Fruit fly (Drosophila melanogaster) whole organism, pupa: ENCODE measurements around the gene CG17928.
A peak's percentile ranks its signal among the peaks of the same experiment; 100 is the strongest.

Experiments used
- CG10348 ChIP-seq: fragments of 200-800 bp; sonication (Bioruptor generic); IDR thresholded peaks from 2 replicates; pipeline ENCODE4 v1.3.6; 2022; ENCODE audit warnings: missing biosample characterization, missing genetic modification characterization
- CG12605 ChIP-seq: fragments of 200-800 bp; sonication (Bioruptor generic); IDR thresholded peaks from 2 replicates; pipeline ENCODE4 v1.3.6; 2022; ENCODE audit warnings: missing biosample characterization, missing genetic modification characterization
- CG13204 ChIP-seq: fragments of 200-800 bp; sonication (Bioruptor generic); optimal IDR thresholded peaks from 2 replicates; lab custom pipeline; 2018; ENCODE audit warnings: missing biosample characterization, mild to moderate bottlenecking, missing genetic modification characterization, moderate library complexity
- CG14655 ChIP-seq: fragments of 200-800 bp; sonication (Bioruptor generic); optimal IDR thresholded peaks from 3 replicates; lab custom pipeline; 2017; ENCODE audit warnings: mild to moderate bottlenecking, missing biosample characterization, missing genetic modification reagents, missing genetic modification characterization
- CG15710 ChIP-seq: fragments of 200-800 bp; sonication (Bioruptor generic); optimal IDR thresholded peaks from 2 replicates; lab custom pipeline; 2018; ENCODE audit warnings: missing biosample characterization, mild to moderate bottlenecking, missing genetic modification characterization, moderate library complexity
- CG17806 ChIP-seq: fragments of 200-800 bp; sonication (Bioruptor generic); optimal IDR thresholded peaks from 2 replicates; lab custom pipeline; 2018; ENCODE audit warnings: missing biosample characterization, mild to moderate bottlenecking, missing genetic modification characterization, moderate library complexity
- CG32121 ChIP-seq: fragments of 200-800 bp; sonication (Bioruptor generic); IDR thresholded peaks from 2 replicates; pipeline ENCODE4 v1.3.6; 2022; ENCODE audit warnings: missing biosample characterization, missing genetic modification characterization
- CG34367 ChIP-seq: fragments of 200-800 bp; sonication (Bioruptor generic); optimal IDR thresholded peaks from 2 replicates; lab custom pipeline; 2018; ENCODE audit warnings: missing biosample characterization, mild to moderate bottlenecking, missing genetic modification characterization
- CG4496 ChIP-seq: fragments of 200-800 bp; sonication (Bioruptor generic); IDR thresholded peaks from 3 replicates; pipeline ENCODE4 v1.3.6; 2022; ENCODE audit warnings: missing biosample characterization, missing genetic modification characterization
- CG8159 ChIP-seq: fragments of 200-800 bp; sonication (Bioruptor generic); optimal IDR thresholded peaks from 3 replicates; lab custom pipeline; 2018; ENCODE audit warnings: missing biosample characterization, mild to moderate bottlenecking, missing genetic modification characterization, moderate library complexity
- CG8301 ChIP-seq: fragments of 200-800 bp; sonication (Bioruptor generic); optimal IDR thresholded peaks from 2 replicates; lab custom pipeline; 2018; ENCODE audit warnings: missing biosample characterization, mild to moderate bottlenecking, missing genetic modification characterization
- CG9948 ChIP-seq: fragments of 200-800 bp; sonication (Bioruptor generic); optimal IDR thresholded peaks from 2 replicates; lab custom pipeline; 2018; ENCODE audit warnings: missing biosample characterization, mild to moderate bottlenecking, missing genetic modification characterization, moderate library complexity
- D1 ChIP-seq: fragments of 200-800 bp; sonication (Bioruptor generic); optimal IDR thresholded peaks from 2 replicates; lab custom pipeline; 2018; ENCODE audit warnings: missing biosample characterization, mild to moderate bottlenecking, missing genetic modification characterization, moderate library complexity
- EcR ChIP-seq: fragments of 200-800 bp; sonication (Bioruptor generic); optimal IDR thresholded peaks from 3 replicates; lab custom pipeline; 2019; ENCODE audit warnings: missing biosample characterization, missing genetic modification characterization, mild to moderate bottlenecking, moderate library complexity, missing genetic modification reagents
- Ets98B ChIP-seq: fragments of 200-800 bp; sonication (Bioruptor generic); IDR thresholded peaks from 2 replicates; pipeline ENCODE4 v1.3.6; 2022; ENCODE audit warnings: missing biosample characterization, missing genetic modification characterization
- Pif1A ChIP-seq: fragments of 200-800 bp; sonication (Bioruptor generic); optimal IDR thresholded peaks from 3 replicates; lab custom pipeline; 2016; ENCODE audit warnings: missing biosample characterization, missing genetic modification characterization
- Pif1B ChIP-seq: fragments of 200-800 bp; sonication (Bioruptor generic); optimal IDR thresholded peaks from 3 replicates; lab custom pipeline; 2016; ENCODE audit warnings: missing biosample characterization, missing genetic modification characterization
- Snoo ChIP-seq: fragments of 200-800 bp; sonication (Bioruptor generic); optimal IDR thresholded peaks from 3 replicates; lab custom pipeline; 2017; ENCODE audit warnings: missing biosample characterization, mild to moderate bottlenecking, missing genetic modification characterization, inconsistent platforms
- fd96Ca ChIP-seq: fragments of 200-800 bp; sonication (Bioruptor generic); IDR thresholded peaks from 3 replicates; pipeline ENCODE4 v1.3.6; 2022; ENCODE audit warnings: missing biosample characterization, missing genetic modification characterization
- gl ChIP-seq: fragments of 200-800 bp; sonication (Bioruptor generic); optimal IDR thresholded peaks from 2 replicates; lab custom pipeline; 2018; ENCODE audit warnings: missing biosample characterization, mild to moderate bottlenecking, missing genetic modification characterization
- rn ChIP-seq: fragments of 200-800 bp; sonication (Bioruptor generic); IDR thresholded peaks from 2 replicates; pipeline ENCODE4 v1.3.6; 2022; ENCODE audit warnings: missing biosample characterization, missing genetic modification characterization

CG17928 gene

dm6 chr2L:16791345-16791744 lies at the start of gene CG17928:
Gene CG17928 (plus strand): TSS chr2L:16791568.
- TF ChIP-seq CG4496 (GFP tag; lab: Robert Waterston, UW) (peak; percentile 63; the same call in 2 of the 3 replicates), D1 (no peak)

- TF ChIP-seq CG13204 (GFP tag; lab: Kevin White, UChicago), result no peak
- no peak for TF ChIP-seq CG32121 (GFP tag; lab: Robert Waterston, UW)
- no peak for TF ChIP-seq fd96Ca
- no peak for TF ChIP-seq Ets98B (GFP tag; lab: Robert Waterston, UW)
- TF ChIP-seq CG34367, result no peak
- TF ChIP-seq CG14655 (GFP tag; lab: Kevin White, UChicago), result no peak
These were observed 48.1 kb upstream of the CG17928 start, which contains the start of the genes LSm7 and BuGZ for dm6 chr2L:16743055-16743805. Gene LSm7 (minus strand): TSS chr2L:16743100. Gene BuGZ (plus strand): TSS chr2L:16743405.

dm6 chr2L:16747145-16747544 lies 44.2 kb upstream of the CG17928 start:
- TF ChIP-seq CG17806 (no peak), rn (GFP tag; lab: Robert Waterston, UW) (no peak), EcR (GFP tag; lab: Kevin White, UChicago) (no peak), CG34367 (no peak), Snoo (tag; lab: Kevin White, UChicago) (no peak), CG8301 (tag; lab: Kevin White, UChicago) (no peak), CG4496 (GFP tag; lab: Robert Waterston, UW) (no peak), CG9948 (tag; lab: Kevin White, UChicago) (no peak), CG32121 (GFP tag; lab: Robert Waterston, UW) (no peak), Ets98B (GFP tag; lab: Robert Waterston, UW) (no peak), D1 (no peak), CG10348 (no peak), CG13204 (GFP tag; lab: Kevin White, UChicago) (no peak), CG14655 (GFP tag; lab: Kevin White, UChicago) (no peak), fd96Ca (no peak), CG8159 (no peak), CG15710 (no peak), CG12605 (GFP tag; lab: Robert Waterston, UW) (no peak)
- TF ChIP-seq, all 21 proteins: peak for 0

- TF ChIP-seq CG12605 (GFP tag; lab: Robert Waterston, UW) (no peak), CG8159 (no peak)
- TF ChIP-seq, all 21 proteins: peak for 0
These were observed 39.0 kb upstream of the CG17928 start for dm6 chr2L:16752340-16752739.

dm6 chr2L:16754074-16754473 lies 37.3 kb upstream of the CG17928 start, which contains the start of gene yellow-b:
Gene yellow-b (plus strand): TSS chr2L:16754336.
- TF ChIP-seq Snoo (tag; lab: Kevin White, UChicago) (no peak), CG15710 (no peak), CG8159 (no peak), CG14655 (GFP tag; lab: Kevin White, UChicago) (no peak), CG8301 (tag; lab: Kevin White, UChicago) (no peak), CG4496 (GFP tag; lab: Robert Waterston, UW) (no peak), CG9948 (tag; lab: Kevin White, UChicago) (no peak), CG32121 (GFP tag; lab: Robert Waterston, UW) (no peak), fd96Ca (no peak), CG34367 (no peak), D1 (no peak), Ets98B (GFP tag; lab: Robert Waterston, UW) (no peak), Pif1B (GFP tag; lab: Kevin White, UChicago) (no peak), EcR (GFP tag; lab: Kevin White, UChicago) (no peak), Pif1A (GFP tag; lab: Kevin White, UChicago) (no peak), gl (tag; lab: Kevin White, UChicago) (no peak), CG10348 (no peak), CG17806 (no peak), rn (GFP tag; lab: Robert Waterston, UW) (no peak)

- TF ChIP-seq CG17806 (no peak), CG10348 (no peak), CG8159 (no peak), rn (GFP tag; lab: Robert Waterston, UW) (no peak), Pif1A (GFP tag; lab: Kevin White, UChicago) (no peak), Ets98B (GFP tag; lab: Robert Waterston, UW) (peak; percentile 55; the same call in 1 of the 2 replicates), CG34367 (no peak), D1 (no peak), CG32121 (GFP tag; lab: Robert Waterston, UW) (peak; percentile 69), CG14655 (GFP tag; lab: Kevin White, UChicago) (peak; percentile 52), Snoo (tag; lab: Kevin White, UChicago) (no peak), CG8301 (tag; lab: Kevin White, UChicago) (peak; percentile 22), CG13204 (GFP tag; lab: Kevin White, UChicago) (no peak), Pif1B (GFP tag; lab: Kevin White, UChicago) (no peak), CG12605 (GFP tag; lab: Robert Waterston, UW) (peak; percentile 25; the same call in 1 of the 2 replicates), CG9948 (tag; lab: Kevin White, UChicago) (no peak), gl (tag; lab: Kevin White, UChicago) (no peak), CG15710 (no peak), CG4496 (GFP tag; lab: Robert Waterston, UW) (peak; percentile 50; the same call in 1 of the 3 replicates), EcR (GFP tag; lab: Kevin White, UChicago) (no peak), fd96Ca (no peak)
These were observed 30.6 kb upstream of the CG17928 start, which contains the start of gene ppk17 for dm6 chr2L:16760504-16761417. Gene ppk17 (minus strand): TSS chr2L:16760554.
